Worm (Caenorhabditis elegans): ENCODE measurements around the gene clec-226.

DNA sequence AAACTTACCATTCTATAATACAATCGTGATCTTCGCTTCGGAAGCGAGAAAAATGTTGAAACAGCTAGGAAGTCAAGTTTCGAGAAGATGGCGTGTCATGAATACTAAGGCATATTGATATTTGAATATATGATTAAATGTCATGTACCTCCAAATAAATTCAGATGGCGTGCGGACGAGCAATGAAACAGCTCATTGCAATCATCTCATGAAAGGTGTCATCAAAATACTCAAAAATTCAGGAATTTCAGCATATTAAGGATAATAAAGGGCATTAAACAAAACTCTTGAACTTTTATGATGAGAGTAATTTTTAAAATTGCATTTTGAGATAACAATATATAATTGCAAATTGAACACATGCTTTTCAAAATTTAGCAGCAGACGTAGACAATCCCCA lies 31.4 kb upstream of the clec-226 start, which contains the start of gene gcy-32:
- no peak for TF ChIP-seq mep-1 (tag; optimal IDR thresholded peaks at IDR 0.05)
- TF ChIP-seq snpc-4 (tag; optimal IDR thresholded peaks at IDR 0.05): no peak
- no peak for TF ChIP-seq bed-3 (GFP tag; optimal IDR thresholded peaks at IDR 0.05)
- TF ChIP-seq elt-3 (tag; optimal IDR thresholded peaks at IDR 0.05): no peak
- TF ChIP-seq blmp-1 (tag; optimal IDR thresholded peaks at IDR 0.05): no peak
- no peak for TF ChIP-seq nhr-76 (tag; optimal IDR thresholded peaks at IDR 0.05)
- no peak for TF ChIP-seq unc-39 (tag; optimal IDR thresholded peaks at IDR 0.05)
- no peak for TF ChIP-seq mab-5 (tag; optimal IDR thresholded peaks at IDR 0.05)
